Fruit fly (Drosophila melanogaster): ENCODE results near the gene Bdbt.
A peak's percentile ranks its signal among the peaks of the same experiment; 100 is the strongest.

The Bdbt gene

dm6 chr3R:21130050-21130449, 11.4 kb upstream of the Bdbt start, which contains the start of gene Ice2 (continued):
- TF ChIP-seq gcm2 (GFP tag; optimal IDR thresholded peaks at IDR 0.05): no peak
- no peak for TF ChIP-seq tap (tag; optimal IDR thresholded peaks at IDR 0.05)
- TF ChIP-seq Nf-YC (tag; optimal IDR thresholded peaks at IDR 0.05): peak; percentile 2
- no peak for TF ChIP-seq CG13894 (tag; optimal IDR thresholded peaks at IDR 0.05)
- TF ChIP-seq PHDP (tag; optimal IDR thresholded peaks at IDR 0.05): peak; percentile 10
- no peak; the same call in 1 of the 2 replicates for TF ChIP-seq CG3847 (GFP tag; IDR thresholded peaks at IDR 0.05)
- peak; percentile 96 for TF ChIP-seq Myb (GFP tag; optimal IDR thresholded peaks at IDR 0.05)
- no peak for TF ChIP-seq kah (GFP tag; optimal IDR thresholded peaks at IDR 0.05)
- TF ChIP-seq zen2 (GFP tag; IDR thresholded peaks at IDR 0.05; ENCODE audit: partially characterized antibody): no peak
- TF ChIP-seq tgo (GFP tag; IDR thresholded peaks at IDR 0.05): no peak
- no peak for TF ChIP-seq CG1529 (GFP tag; optimal IDR thresholded peaks at IDR 0.05)
- TF ChIP-seq Dbx (GFP tag; IDR thresholded peaks at IDR 0.05): no peak
- no peak for TF ChIP-seq dmrt11E (tag; optimal IDR thresholded peaks at IDR 0.05)
- no peak for TF ChIP-seq CG3838 (GFP tag; optimal IDR thresholded peaks at IDR 0.05)
- no peak for TF ChIP-seq Hand (GFP tag; optimal IDR thresholded peaks at IDR 0.05)
- no peak for TF ChIP-seq scrt (GFP tag; optimal IDR thresholded peaks at IDR 0.05)
- TF ChIP-seq esg (GFP tag; conservative IDR thresholded peaks at IDR 0.05): no peak
- no peak for TF ChIP-seq sc (optimal IDR thresholded peaks at IDR 0.05)
- TF ChIP-seq sc (GFP tag; optimal IDR thresholded peaks at IDR 0.05): no peak
- TF ChIP-seq CG16779 (GFP tag; IDR thresholded peaks at IDR 0.05): no peak
- TF ChIP-seq CG13123 (GFP tag; optimal IDR thresholded peaks at IDR 0.05): no peak
- no peak for TF ChIP-seq CG17361 (GFP tag; IDR thresholded peaks at IDR 0.05)
- no peak for TF ChIP-seq CG12299 (tag; optimal IDR thresholded peaks at IDR 0.05)
- no peak for TF ChIP-seq D (optimal IDR thresholded peaks at IDR 0.05)
- no peak for TF ChIP-seq D (GFP tag; optimal IDR thresholded peaks at IDR 0.05)
- TF ChIP-seq dmrt99B (tag; optimal IDR thresholded peaks at IDR 0.05): no peak
- no peak for TF ChIP-seq CG10321 (GFP tag; IDR thresholded peaks at IDR 0.05)
- no peak for TF ChIP-seq sens-2 (GFP tag; IDR thresholded peaks at IDR 0.05)
- TF ChIP-seq CG11398 (GFP tag; optimal IDR thresholded peaks at IDR 0.05): no peak
- TF ChIP-seq CG12942 (GFP tag; optimal IDR thresholded peaks at IDR 0.05): no peak
- no peak for TF ChIP-seq CG6654 (GFP tag; optimal IDR thresholded peaks at IDR 0.05)
- no peak; the same call in 1 of the 2 replicates for TF ChIP-seq amos (GFP tag; IDR thresholded peaks at IDR 0.05; ENCODE audit: partially characterized antibody)
- TF ChIP-seq E2f1 (GFP tag; IDR thresholded peaks at IDR 0.05): no peak
- no peak for TF ChIP-seq CG12219 (GFP tag; optimal IDR thresholded peaks at IDR 0.05)
- TF ChIP-seq CG17359 (tag; optimal IDR thresholded peaks at IDR 0.05): no peak
- TF ChIP-seq phol (tag; optimal IDR thresholded peaks at IDR 0.05): peak; percentile 41
- TF ChIP-seq zfh2 (GFP tag; optimal IDR thresholded peaks at IDR 0.05): no peak
- peak; percentile 52; the same call in 2 of the 3 replicates for TF ChIP-seq knrl (GFP tag; IDR thresholded peaks at IDR 0.05; ENCODE audit: partially characterized antibody)
- no peak for TF ChIP-seq CG30403 (GFP tag; optimal IDR thresholded peaks at IDR 0.05)
- TF ChIP-seq Lim3 (GFP tag; IDR thresholded peaks at IDR 0.05): no peak
- no peak for TF ChIP-seq sim (GFP tag; IDR thresholded peaks at IDR 0.05)
- no peak for TF ChIP-seq CG34224 (GFP tag; IDR thresholded peaks at IDR 0.05; ENCODE audit: partially characterized antibody)
- no peak for TF ChIP-seq vfl (GFP tag; optimal IDR thresholded peaks at IDR 0.05)
- TF ChIP-seq CG16813 (GFP tag; IDR thresholded peaks at IDR 0.05; ENCODE audit: partially characterized antibody): no peak
- no peak for TF ChIP-seq danr (GFP tag; IDR thresholded peaks at IDR 0.05)
- TF ChIP-seq CG14965 (GFP tag; optimal IDR thresholded peaks at IDR 0.05; ENCODE audit: borderline replicate concordance): no peak
- TF ChIP-seq CG11723 (GFP tag; optimal IDR thresholded peaks at IDR 0.05): no peak
- TF ChIP-seq sd (tag; optimal IDR thresholded peaks at IDR 0.05): no peak
- peak; percentile 67 for TF ChIP-seq CG2116 (GFP tag; optimal IDR thresholded peaks at IDR 0.05)
- TF ChIP-seq jing (GFP tag; optimal IDR thresholded peaks at IDR 0.05): no peak
- TF ChIP-seq CG14710 (tag; optimal IDR thresholded peaks at IDR 0.05): peak; percentile 52
- TF ChIP-seq CG6272 (GFP tag; IDR thresholded peaks at IDR 0.05): no peak
